Fruit fly (Drosophila melanogaster): ENCODE results near the gene Gld.

dm6 chr3R:7274973-7275525 is 9.5 kb upstream of the Gld start:
- TF ChIP-seq CTCF (optimal IDR thresholded peaks at IDR 0.05) (no peak), CG8478 (optimal IDR thresholded peaks at IDR 0.05) (no peak)

Data from S2 (cell line).